Fruit fly (Drosophila melanogaster) whole organism, embryonic: Measurements from ENCODE around the gene org-1.

Experiments used
- ATbp ChIP-seq: fragments of 200-800 bp; sonication (Bioruptor generic); optimal IDR thresholded peaks from 2 replicates; lab custom pipeline; 2017; ENCODE audit warnings: missing biosample characterization, mild to moderate bottlenecking, missing genetic modification characterization, missing genetic modification reagents
- Abd-B ChIP-seq: fragments of 200-800 bp; sonication (Bioruptor generic); optimal IDR thresholded peaks from 2 replicates; lab custom pipeline; 2018; ENCODE audit warnings: missing biosample characterization, mild to moderate bottlenecking, missing genetic modification characterization, moderate library complexity
- CG10959 ChIP-seq: fragments of 200-800 bp; sonication (Bioruptor generic); IDR thresholded peaks from 2 replicates; pipeline ENCODE4 v1.3.6; 2022; ENCODE audit warnings: missing biosample characterization, missing genetic modification characterization
- CG12155 ChIP-seq: fragments of 200-800 bp; sonication (Bioruptor generic); optimal IDR thresholded peaks from 3 replicates; lab custom pipeline; 2016; ENCODE audit warnings: missing biosample characterization, missing genetic modification characterization
- CG14860 ChIP-seq: fragments of 200-800 bp; sonication (Bioruptor generic); IDR thresholded peaks from 3 replicates; pipeline ENCODE4 v1.3.6; 2022; ENCODE audit warnings: missing biosample characterization, missing genetic modification characterization; ENCODE audit not compliant: partially characterized antibody
- CG15073 ChIP-seq: fragments of 200-800 bp; sonication (Bioruptor generic); optimal IDR thresholded peaks from 2 replicates; lab custom pipeline; 2016; ENCODE audit warnings: missing biosample characterization, missing genetic modification characterization
- CG16779 ChIP-seq: fragments of 200-800 bp; sonication (Bioruptor generic); IDR thresholded peaks from 2 replicates; pipeline ENCODE4 v1.3.6; 2022; ENCODE audit warnings: missing biosample characterization, missing genetic modification characterization
- CG17186 ChIP-seq: fragments of 200-800 bp; sonication (Bioruptor generic); optimal IDR thresholded peaks from 3 replicates; lab custom pipeline; 2017; ENCODE audit warnings: missing biosample characterization, missing genetic modification reagents, missing genetic modification characterization
- CG1832 ChIP-seq: fragments of 200-800 bp; sonication (Bioruptor generic); optimal IDR thresholded peaks from 2 replicates; lab custom pipeline; 2017; ENCODE audit warnings: missing biosample characterization, mild to moderate bottlenecking, missing genetic modification characterization, inconsistent platforms
- CG18764 ChIP-seq: fragments of 200-800 bp; sonication (Bioruptor generic); optimal IDR thresholded peaks from 3 replicates; lab custom pipeline; 2016; ENCODE audit warnings: missing biosample characterization, missing genetic modification characterization
- CG2678 ChIP-seq: fragments of 200-800 bp; sonication (Bioruptor generic); optimal IDR thresholded peaks from 3 replicates; lab custom pipeline; 2019; ENCODE audit warnings: missing biosample characterization, mild to moderate bottlenecking, missing genetic modification characterization, moderate library complexity
- CG4424 ChIP-seq: fragments of 200-800 bp; sonication (Bioruptor generic); optimal IDR thresholded peaks from 3 replicates; lab custom pipeline; 2016; ENCODE audit warnings: missing biosample characterization, missing genetic modification characterization
- CG4730 ChIP-seq: fragments of 200-800 bp; sonication (Bioruptor generic); IDR thresholded peaks from 2 replicates; pipeline ENCODE4 v1.3.6; 2022; ENCODE audit warnings: missing biosample characterization, missing genetic modification characterization
- CG6654 ChIP-seq: fragments of 200-800 bp; sonication (Bioruptor generic); optimal IDR thresholded peaks from 2 replicates; lab custom pipeline; 2017; ENCODE audit warnings: missing biosample characterization, mild to moderate bottlenecking, missing genetic modification characterization
- CG6854 ChIP-seq: fragments of 200-800 bp; sonication (Bioruptor generic); optimal IDR thresholded peaks from 3 replicates; lab custom pipeline; 2017; ENCODE audit warnings: missing biosample characterization, mild to moderate bottlenecking, missing genetic modification characterization
- CG8765 ChIP-seq: fragments of 200-800 bp; sonication (Bioruptor generic); IDR thresholded peaks from 2 replicates; pipeline ENCODE4 v1.3.6; 2022; ENCODE audit warnings: missing biosample characterization, missing genetic modification characterization
- D ChIP-seq, 2 experiments: fragments of 200-800 bp in 1 of 2; fragments of >200 bp in 1 of 2; sonication (Bioruptor generic) in 1 of 2; optimal IDR thresholded peaks; 2 replicates in 1 of 2; 3 replicates in 1 of 2; lab custom pipeline; 2017; ENCODE audit warnings: mild to moderate bottlenecking in 1 of 2, missing biosample characterization in 1 of 2, missing genetic modification characterization in 1 of 2, missing genetic modification reagents in 1 of 2
- E2f2 ChIP-seq: fragments of 200-800 bp; sonication (Bioruptor generic); IDR thresholded peaks from 2 replicates; pipeline ENCODE4 v1.3.6; 2022; ENCODE audit warnings: missing biosample characterization, missing genetic modification characterization
- Ets65A ChIP-seq: fragments of 200-800 bp; sonication (Bioruptor generic); peaks from one replicate; lab custom pipeline; 2016; ENCODE audit warnings: missing biosample characterization, missing genetic modification characterization
- HmgD ChIP-seq: fragments of 200-800 bp; sonication (Bioruptor generic); optimal IDR thresholded peaks from 3 replicates; lab custom pipeline; 2016; ENCODE audit warnings: missing biosample characterization, missing genetic modification characterization
- Hr39 ChIP-seq: fragments of >200 bp; optimal IDR thresholded peaks from 2 replicates; lab custom pipeline; 2017
- MBD-R2 ChIP-seq: fragments of 200-800 bp; sonication (Bioruptor generic); IDR thresholded peaks from 2 replicates; pipeline ENCODE4 v1.3.6; 2022; ENCODE audit warnings: missing biosample characterization, missing genetic modification characterization
- MTF-1 ChIP-seq: fragments of 200-800 bp; sonication (Bioruptor generic); optimal IDR thresholded peaks from 2 replicates; lab custom pipeline; 2018; ENCODE audit warnings: missing biosample characterization, mild to moderate bottlenecking, missing genetic modification characterization, borderline replicate concordance
- Mes4 ChIP-seq: fragments of 200-800 bp; sonication (Bioruptor generic); optimal IDR thresholded peaks from 2 replicates; lab custom pipeline; 2016; ENCODE audit warnings: missing biosample characterization, missing genetic modification characterization
- NC2β ChIP-seq: fragments of 200-800 bp; sonication (Bioruptor generic); optimal IDR thresholded peaks from 2 replicates; lab custom pipeline; 2016; ENCODE audit warnings: missing biosample characterization, missing genetic modification characterization
- Nf-YA ChIP-seq: fragments of 200-800 bp; sonication (Bioruptor generic); IDR thresholded peaks from 2 replicates; pipeline ENCODE4 v1.3.6; 2022; ENCODE audit warnings: missing biosample characterization, missing genetic modification characterization
- Nf-YC ChIP-seq: fragments of 200-800 bp; optimal IDR thresholded peaks from 3 replicates; lab custom pipeline; 2019; ENCODE audit warnings: missing biosample characterization, mild to moderate bottlenecking, missing genetic modification characterization, moderate library complexity
- Opbp ChIP-seq: fragments of 200-800 bp; sonication (Bioruptor generic); IDR thresholded peaks from 3 replicates; pipeline ENCODE4 v1.3.6; 2022; ENCODE audit warnings: missing biosample characterization, missing genetic modification characterization; ENCODE audit not compliant: partially characterized antibody
- Sox100B ChIP-seq: fragments of 200-800 bp; sonication (Bioruptor generic); optimal IDR thresholded peaks from 3 replicates; lab custom pipeline; 2018; ENCODE audit warnings: missing biosample characterization, mild to moderate bottlenecking, missing genetic modification characterization
- Trl ChIP-seq, 3 experiments: fragments of >200 bp in 2 of 3; fragments of 200-800 bp in 1 of 3; sonication (Bioruptor generic) in 1 of 3; optimal IDR thresholded peaks; 2 replicates in 1 of 3; 3 replicates in 2 of 3; lab custom pipeline; 2016 to 2017; ENCODE audit warnings: missing biosample characterization in 1 of 3, missing genetic modification characterization in 1 of 3
- aop ChIP-seq: fragments of 200-800 bp; sonication (Bioruptor generic); IDR thresholded peaks from 2 replicates; pipeline ENCODE4 v1.3.6; 2022; ENCODE audit warnings: missing biosample characterization, missing genetic modification characterization
- ap ChIP-seq: fragments of 200-800 bp; sonication (Bioruptor generic); IDR thresholded peaks from 2 replicates; pipeline ENCODE4 v1.3.6; 2022; ENCODE audit warnings: missing biosample characterization, missing genetic modification characterization
- chinmo ChIP-seq: fragments of 200-800 bp; sonication (Bioruptor generic); IDR thresholded peaks from 4 replicates; pipeline ENCODE4 v1.3.6; 2022; ENCODE audit warnings: missing biosample characterization, missing genetic modification characterization; ENCODE audit not compliant: partially characterized antibody
- chn ChIP-seq: fragments of 200-800 bp; sonication (Bioruptor generic); optimal IDR thresholded peaks from 2 replicates; lab custom pipeline; 2016; ENCODE audit warnings: missing biosample characterization, missing genetic modification characterization
- cwo ChIP-seq: fragments of 200-800 bp; sonication (Bioruptor generic); optimal IDR thresholded peaks from 3 replicates; lab custom pipeline; 2017; ENCODE audit warnings: missing biosample characterization, missing genetic modification characterization, mild to moderate bottlenecking, moderate library complexity, missing genetic modification reagents
- eyg ChIP-seq: fragments of 200-800 bp; sonication (Bioruptor generic); optimal IDR thresholded peaks from 3 replicates; lab custom pipeline; 2016; ENCODE audit warnings: missing biosample characterization, missing genetic modification characterization
- gcm ChIP-seq: fragments of 200-800 bp; sonication (Bioruptor generic); optimal IDR thresholded peaks from 2 replicates; lab custom pipeline; 2019; ENCODE audit warnings: missing biosample characterization, mild to moderate bottlenecking, missing genetic modification characterization, moderate library complexity
- hb ChIP-seq: fragments of 200-800 bp; sonication (Bioruptor generic); IDR thresholded peaks from 3 replicates; pipeline ENCODE4 v1.3.6; 2022; ENCODE audit warnings: missing biosample characterization, missing genetic modification characterization; ENCODE audit not compliant: partially characterized antibody
- jing ChIP-seq: fragments of 200-800 bp; sonication (Bioruptor generic); optimal IDR thresholded peaks from 2 replicates; lab custom pipeline; 2018; ENCODE audit warnings: missing biosample characterization, mild to moderate bottlenecking, missing genetic modification characterization
- seq ChIP-seq: fragments of 200-800 bp; sonication (Bioruptor generic); IDR thresholded peaks from 2 replicates; pipeline ENCODE4 v1.3.6; 2022; ENCODE audit warnings: missing biosample characterization, missing genetic modification characterization
- sqz ChIP-seq: fragments of 200-800 bp; sonication (Bioruptor generic); optimal IDR thresholded peaks from 3 replicates; lab custom pipeline; 2018; ENCODE audit warnings: missing biosample characterization, mild to moderate bottlenecking, missing genetic modification characterization
- tin ChIP-seq: fragments of 200-800 bp; sonication (Bioruptor generic); optimal IDR thresholded peaks from 3 replicates; lab custom pipeline; 2016; ENCODE audit warnings: missing biosample characterization, missing genetic modification characterization
- tll ChIP-seq, 2 experiments: fragments of 200-800 bp in 1 of 2; fragments of >200 bp in 1 of 2; sonication (Bioruptor generic) in 1 of 2; optimal IDR thresholded peaks; 2 replicates each; lab custom pipeline; 2017 to 2019; ENCODE audit warnings: missing biosample characterization in 2 of 2, missing genetic modification characterization in 2 of 2, mild to moderate bottlenecking in 1 of 2, moderate library complexity in 1 of 2
- toy ChIP-seq: fragments of 200-800 bp; sonication (Bioruptor generic); IDR thresholded peaks from 2 replicates; pipeline ENCODE4 v1.3.6; 2022; ENCODE audit warnings: missing biosample characterization, missing genetic modification characterization
- z ChIP-seq: fragments of 200-800 bp; sonication (Bioruptor generic); IDR thresholded peaks from 3 replicates; pipeline ENCODE4 v1.3.6; 2022; ENCODE audit warnings: missing biosample characterization, missing genetic modification characterization
- zen ChIP-seq: fragments of 200-800 bp; sonication (Bioruptor generic); optimal IDR thresholded peaks from 3 replicates; lab custom pipeline; 2018; ENCODE audit warnings: missing biosample characterization, mild to moderate bottlenecking, missing genetic modification characterization, moderate library complexity
- zfh1 ChIP-seq: fragments of 200-800 bp; sonication (Bioruptor generic); IDR thresholded peaks from 3 replicates; pipeline ENCODE4 v1.3.6; 2022; ENCODE audit warnings: missing biosample characterization, missing genetic modification characterization

Gene org-1

DNA sequence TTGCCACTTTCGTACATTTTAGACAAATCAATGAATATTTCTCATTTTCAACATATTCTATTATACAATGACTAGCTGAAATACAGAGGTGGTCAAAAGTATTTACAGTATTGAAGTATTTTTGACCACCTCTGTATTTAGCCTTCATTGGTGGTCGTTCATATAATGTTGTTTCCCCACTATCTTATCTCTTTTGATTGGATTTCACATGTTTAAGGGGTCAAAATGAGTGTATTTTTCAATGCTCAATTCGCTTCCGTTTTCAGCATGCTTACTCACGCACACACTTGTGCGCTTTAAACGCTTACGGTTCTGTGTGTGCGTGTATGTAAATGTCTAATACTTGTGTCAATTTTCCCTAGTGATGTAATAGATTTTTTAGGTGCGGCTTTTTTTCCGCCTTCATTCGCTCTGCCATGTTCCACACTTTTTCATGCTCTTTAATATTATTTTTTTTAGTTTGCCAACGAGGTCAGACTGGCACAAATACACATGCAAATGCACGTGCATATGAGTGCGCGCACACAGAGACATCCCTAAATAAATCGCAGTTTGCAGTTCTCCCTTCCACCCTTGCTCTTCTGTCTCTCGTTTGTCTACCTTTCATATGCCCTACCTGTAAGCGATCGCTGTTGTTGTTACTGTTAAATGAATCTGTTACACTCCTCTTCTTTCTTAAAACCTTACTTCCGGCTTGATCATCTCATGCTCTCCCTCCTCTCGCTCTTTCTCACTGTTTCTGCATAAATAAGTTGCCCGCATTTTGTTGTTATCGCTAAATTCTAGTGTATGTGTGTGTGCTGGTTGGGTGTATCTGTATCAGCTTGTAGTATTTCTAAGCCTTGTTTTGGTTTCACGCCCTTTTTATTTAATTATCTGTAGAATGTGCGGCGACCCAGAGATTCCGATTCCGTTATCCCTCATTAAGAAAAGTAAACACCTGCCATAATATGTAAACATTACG is 42.4 kb downstream of the org-1 start (continued):
- TF ChIP-seq Opbp (GFP tag; lab: Robert Waterston, UW) (no peak), gcm (GFP tag; lab: Kevin White, UChicago) (peak; percentile 70), CG4730 (GFP tag; lab: Robert Waterston, UW) (no peak), eyg (GFP tag; lab: Kevin White, UChicago) (no peak), Abd-B (GFP tag; lab: Kevin White, UChicago) (no peak), zen (tag; lab: Kevin White, UChicago) (peak; percentile 25), chn (GFP tag; lab: Kevin White, UChicago) (no peak), Trl (optimal IDR thresholded peaks at IDR 0.05; lab: Kevin White, UChicago) (peak; percentile 27 to 54), Trl (GFP tag; optimal IDR thresholded peaks at IDR 0.05; lab: Kevin White, UChicago) (no peak), Nf-YC (tag; lab: Kevin White, UChicago) (peak; percentile 31), CG10959 (no peak), z (GFP tag; lab: Robert Waterston, UW) (0 out of 3 replicates have a peak, but pooled peaks have one; percentile 34), hb (GFP tag; lab: Robert Waterston, UW) (no peak), ATbp (GFP tag; lab: Kevin White, UChicago) (peak; percentile 3), CG2678 (tag; lab: Kevin White, UChicago) (peak; percentile 23), Nf-YA (GFP tag; lab: Robert Waterston, UW) (no peak), CG6854 (GFP tag; lab: Kevin White, UChicago) (peak; percentile 9), Ets65A (GFP tag; lab: Kevin White, UChicago) (no peak), chinmo (GFP tag; lab: Robert Waterston, UW) (peak; percentile 92), NC2β (GFP tag; lab: Kevin White, UChicago) (no peak), MBD-R2 (GFP tag; lab: Robert Waterston, UW) (no peak), CG4424 (GFP tag; lab: Kevin White, UChicago) (no peak), tll (GFP tag; optimal IDR thresholded peaks at IDR 0.05; lab: Kevin White, UChicago) (no peak), CG8765 (GFP tag; lab: Robert Waterston, UW) (0 out of 2 replicates have a peak, but pooled peaks have one; percentile 7), CG16779 (GFP tag; lab: Robert Waterston, UW) (no peak), zfh1 (GFP tag; lab: Robert Waterston, UW) (no peak), Sox100B (GFP tag; lab: Kevin White, UChicago) (no peak), Mes4 (GFP tag; lab: Kevin White, UChicago) (no peak), cwo (GFP tag; lab: Kevin White, UChicago) (peak; percentile 25), CG15073 (GFP tag; lab: Kevin White, UChicago) (peak; percentile 71), toy (no peak), seq (GFP tag; lab: Robert Waterston, UW) (no peak), sqz (peak; percentile 75), ap (GFP tag; lab: Robert Waterston, UW) (no peak), CG6654 (GFP tag; lab: Kevin White, UChicago) (no peak), Hr39 (lab: Kevin White, UChicago) (no peak), E2f2 (GFP tag; lab: Robert Waterston, UW) (no peak), CG17186 (no peak), CG18764 (GFP tag; lab: Kevin White, UChicago) (no peak), CG12155 (GFP tag; lab: Kevin White, UChicago) (no peak), tin (GFP tag; lab: Kevin White, UChicago) (no peak), jing (GFP tag; lab: Kevin White, UChicago) (no peak), D (optimal IDR thresholded peaks at IDR 0.05; lab: Kevin White, UChicago) (peak; percentile 44), D (GFP tag; optimal IDR thresholded peaks at IDR 0.05; lab: Kevin White, UChicago) (no peak), aop (GFP tag; lab: Robert Waterston, UW) (no peak), CG14860 (no peak), HmgD (no peak), MTF-1 (no peak), CG1832 (no peak)
